Fruit fly (Drosophila melanogaster) whole organism, wandering third instar larva: Measurements from ENCODE around the gene CG10859.

Experiments
- Abd-B ChIP-seq: fragments of >200 bp; optimal IDR thresholded peaks from 2 replicates; lab custom pipeline; 2017; ENCODE audit warnings: missing biosample characterization, missing genetic modification characterization
- CG32264 ChIP-seq: fragments of 200-800 bp; sonication (Bioruptor generic); optimal IDR thresholded peaks from 2 replicates; lab custom pipeline; 2016; ENCODE audit warnings: missing biosample characterization, missing genetic modification characterization
- CG9705 ChIP-seq: fragments of 200-800 bp; sonication (Bioruptor generic); optimal IDR thresholded peaks from 2 replicates; lab custom pipeline; 2018; ENCODE audit warnings: missing biosample characterization, mild to moderate bottlenecking, missing genetic modification characterization
- Dif ChIP-seq: fragments of 200-275, 200-300 bp; sonication (Bioruptor generic); optimal IDR thresholded peaks from 2 replicates; lab custom pipeline; 2018; ENCODE audit warnings: missing biosample characterization, missing genetic modification characterization; ENCODE audit not compliant: partially characterized antibody
- GATAd ChIP-seq: sonication (Bioruptor generic); optimal IDR thresholded peaks from 2 replicates; lab custom pipeline; 2016; ENCODE audit warnings: missing biosample characterization, missing genetic modification characterization
- HLH106 ChIP-seq: fragments of 200-800 bp; optimal IDR thresholded peaks from 3 replicates; lab custom pipeline; 2019; ENCODE audit warnings: missing biosample characterization, mild to moderate bottlenecking, missing genetic modification characterization, moderate library complexity
- Hnf4 ChIP-seq: fragments of 200-800 bp; sonication (Bioruptor generic); optimal IDR thresholded peaks from 2 replicates; lab custom pipeline; 2016; ENCODE audit warnings: missing biosample characterization, mild to moderate bottlenecking, missing genetic modification characterization
- Hr78 ChIP-seq: fragments of >200 bp; optimal IDR thresholded peaks from 2 replicates; lab custom pipeline; 2017; ENCODE audit warnings: missing biosample characterization, missing genetic modification characterization
- Hr83 ChIP-seq: fragments of 200-300 bp; sonication (Bioruptor generic); optimal IDR thresholded peaks from 2 replicates; lab custom pipeline; 2016; ENCODE audit warnings: missing biosample characterization, mild to moderate bottlenecking, missing genetic modification characterization, moderate library complexity; ENCODE audit not compliant: poor library complexity, severe bottlenecking
- Jra ChIP-seq: sonication (Bioruptor generic); optimal IDR thresholded peaks from 2 replicates; lab custom pipeline; 2016; ENCODE audit warnings: missing biosample characterization, missing genetic modification characterization
- Mio ChIP-seq: sonication (Bioruptor generic); optimal IDR thresholded peaks from 2 replicates; lab custom pipeline; 2016; ENCODE audit warnings: missing biosample characterization, missing genetic modification characterization
- Myc ChIP-seq: fragments of >200 bp; optimal IDR thresholded peaks from 2 replicates; lab custom pipeline; 2017
- OdsH ChIP-seq: fragments of 200-800 bp; sonication (Bioruptor generic); optimal IDR thresholded peaks from 2 replicates; lab custom pipeline; 2016; ENCODE audit warnings: missing biosample characterization, mild to moderate bottlenecking, missing genetic modification characterization
- Rel ChIP-seq, 2 experiments: fragments of 200-800 bp; sonication (Bioruptor generic) in 1 of 2; optimal IDR thresholded peaks; 2 replicates in 1 of 2; 3 replicates in 1 of 2; lab custom pipeline; 2016 to 2019; ENCODE audit warnings: mild to moderate bottlenecking in 2 of 2, missing biosample characterization in 2 of 2, missing genetic modification characterization in 2 of 2, moderate library complexity in 1 of 2
- Sp1 ChIP-seq: fragments of 200-800 bp; sonication (Bioruptor generic); optimal IDR thresholded peaks from 3 replicates; lab custom pipeline; 2019; ENCODE audit warnings: missing biosample characterization, mild to moderate bottlenecking, missing genetic modification characterization, moderate library complexity
- Vsx2 ChIP-seq: fragments of 200-300, 225-300 bp; sonication (Bioruptor generic); optimal IDR thresholded peaks from 2 replicates; lab custom pipeline; 2018; ENCODE audit warnings: missing biosample characterization, missing genetic modification characterization; ENCODE audit not compliant: partially characterized antibody
- br ChIP-seq: fragments of 200-800 bp; sonication (Bioruptor generic); optimal IDR thresholded peaks from 2 replicates; lab custom pipeline; 2016; ENCODE audit warnings: missing biosample characterization, missing genetic modification characterization
- dmrt93B ChIP-seq: fragments of 200-800 bp; sonication (Bioruptor generic); optimal IDR thresholded peaks from 2 replicates; lab custom pipeline; 2018; ENCODE audit warnings: missing biosample characterization, mild to moderate bottlenecking, missing genetic modification characterization
- dsf ChIP-seq: sonication (Bioruptor generic); optimal IDR thresholded peaks from 2 replicates; lab custom pipeline; 2016; ENCODE audit warnings: missing biosample characterization, missing genetic modification characterization, borderline replicate concordance
- ey ChIP-seq: fragments of 200-800 bp; sonication (Bioruptor generic); optimal IDR thresholded peaks from 2 replicates; lab custom pipeline; 2016; ENCODE audit warnings: missing biosample characterization, missing genetic modification characterization
- foxo ChIP-seq, 2 experiments: fragments of 200-800 bp; sonication (Bioruptor generic); optimal IDR thresholded peaks; 2 replicates in 1 of 2; 3 replicates in 1 of 2; lab custom pipeline; 2016 to 2017; ENCODE audit warnings: missing biosample characterization in 2 of 2, missing genetic modification characterization in 2 of 2
- fru ChIP-seq: fragments of 200-800 bp; sonication (Bioruptor generic); optimal IDR thresholded peaks from 3 replicates; lab custom pipeline; 2016; ENCODE audit warnings: missing biosample characterization, mild to moderate bottlenecking, missing genetic modification characterization
- h ChIP-seq: fragments of 200-800 bp; sonication (Bioruptor generic); optimal IDR thresholded peaks from 3 replicates; lab custom pipeline; 2016; ENCODE audit warnings: missing biosample characterization, mild to moderate bottlenecking, missing genetic modification characterization
- jim ChIP-seq: fragments of 175-275, 200-325 bp; sonication (Bioruptor generic); optimal IDR thresholded peaks from 2 replicates; lab custom pipeline; 2016; ENCODE audit warnings: missing biosample characterization, mild to moderate bottlenecking, missing genetic modification characterization
- lola ChIP-seq: fragments of >200 bp; optimal IDR thresholded peaks from 2 replicates; lab custom pipeline; 2017; ENCODE audit warnings: missing biosample characterization, missing genetic modification characterization
- pan ChIP-seq: fragments of >200 bp; optimal IDR thresholded peaks from 2 replicates; lab custom pipeline; 2017
- psq ChIP-seq: fragments of 200-800 bp; sonication (Bioruptor generic); optimal IDR thresholded peaks from 3 replicates; lab custom pipeline; 2017; ENCODE audit warnings: missing biosample characterization, mild to moderate bottlenecking, missing genetic modification characterization, moderate library complexity
- rgr ChIP-seq: fragments of 200-800 bp; sonication (Bioruptor generic); optimal IDR thresholded peaks from 3 replicates; lab custom pipeline; 2016; ENCODE audit warnings: missing biosample characterization, mild to moderate bottlenecking, missing genetic modification characterization
- sage ChIP-seq: fragments of 200-800 bp; sonication (Bioruptor generic); optimal IDR thresholded peaks from 2 replicates; lab custom pipeline; 2016; ENCODE audit warnings: missing biosample characterization, mild to moderate bottlenecking, missing genetic modification characterization
- sv ChIP-seq: fragments of 200-800 bp; sonication (Bioruptor generic); optimal IDR thresholded peaks from 3 replicates; lab custom pipeline; 2016; ENCODE audit warnings: missing biosample characterization, missing genetic modification characterization
- tai ChIP-seq: sonication (Bioruptor generic); optimal IDR thresholded peaks from 2 replicates; lab custom pipeline; 2016; ENCODE audit warnings: missing biosample characterization, missing genetic modification characterization
- usp ChIP-seq: fragments of >200 bp; optimal IDR thresholded peaks from 2 replicates; lab custom pipeline; 2017; ENCODE audit warnings: missing biosample characterization, missing genetic modification characterization
- woc ChIP-seq: sonication (Bioruptor generic); optimal IDR thresholded peaks from 2 replicates; lab custom pipeline; 2016; ENCODE audit warnings: missing biosample characterization, mild to moderate bottlenecking, missing genetic modification characterization

Gene CG10859

DNA sequence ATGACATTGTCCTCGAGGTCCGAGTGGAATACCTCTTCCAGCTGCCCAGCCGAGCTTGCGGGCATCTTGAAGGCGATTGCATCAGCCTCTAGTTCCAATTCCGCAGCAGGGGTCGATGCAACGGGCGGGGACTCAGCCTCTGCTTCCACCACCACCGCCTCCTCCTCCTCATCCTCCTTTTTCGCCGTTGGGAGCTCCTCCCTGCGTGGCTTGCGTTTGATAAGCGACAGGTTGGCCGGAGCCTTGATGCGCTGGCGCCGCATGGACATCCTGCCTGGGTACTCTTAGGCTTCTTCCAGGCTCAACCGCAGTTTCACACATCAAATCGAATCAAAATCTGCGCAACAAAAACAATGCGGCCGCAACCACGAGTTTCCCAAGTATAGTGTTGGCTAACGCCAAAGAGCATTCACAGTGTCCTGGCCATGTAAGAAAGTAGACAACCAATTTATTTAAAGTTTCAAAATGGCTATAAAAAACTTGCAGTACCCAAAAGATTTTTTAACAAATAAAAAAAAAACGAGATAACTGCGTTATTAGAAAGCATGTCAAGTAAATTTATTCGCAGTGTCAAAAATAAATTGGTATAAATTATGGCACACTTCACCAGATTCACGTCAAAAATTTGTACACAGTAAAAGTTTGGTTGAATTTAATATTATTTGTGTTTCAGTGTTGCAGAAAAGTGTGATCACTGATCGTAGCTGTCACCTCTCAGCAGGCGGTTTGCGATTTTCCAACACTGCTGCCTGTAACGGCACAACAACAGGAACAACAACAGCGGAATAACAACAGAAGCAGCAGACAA is 24.8 kb downstream of the CG10859 start, which contains the start of the genes Bdp1 and CG6565:
Gene Bdp1 (minus strand): TSS at position 456 of the 808 bp plus-strand sequence.
Gene CG6565 (plus strand): TSS at position 585 of the 808 bp plus-strand sequence.
- peak; percentile 97 for TF ChIP-seq br (GFP tag; lab: Kevin White, UChicago)
- TF ChIP-seq CG32264 (GFP tag; lab: Kevin White, UChicago): peak; percentile 89
- no peak for TF ChIP-seq tai
- peak; percentile 98 for TF ChIP-seq dmrt93B
- peak; percentile 96 for TF ChIP-seq Hnf4 (GFP tag; lab: Kevin White, UChicago)
- TF ChIP-seq sv (GFP tag; lab: Kevin White, UChicago): peak; percentile 99
- peak; percentile 98 for TF ChIP-seq ey (GFP tag; lab: Kevin White, UChicago)
- no peak for TF ChIP-seq Dif (GFP tag; lab: Kevin White, UChicago)
- peak; percentile 96 for TF ChIP-seq dsf (GFP tag; lab: Kevin White, UChicago)
- peak; percentile 96 for TF ChIP-seq CG9705 (GFP tag; lab: Kevin White, UChicago)
- TF ChIP-seq Myc (lab: Kevin White, UChicago): peak; percentile 92
- TF ChIP-seq sage (GFP tag; lab: Kevin White, UChicago): no peak
- peak; percentile 95 for TF ChIP-seq Sp1 (GFP tag; lab: Kevin White, UChicago)
- peak; percentile 97 for TF ChIP-seq rgr (GFP tag; lab: Kevin White, UChicago)
- TF ChIP-seq Rel (GFP tag; optimal IDR thresholded peaks at IDR 0.05; lab: Kevin White, UChicago): no peak
- peak; percentile 69 for TF ChIP-seq Rel (tag; optimal IDR thresholded peaks at IDR 0.05; lab: Kevin White, UChicago)
- TF ChIP-seq foxo (GFP tag; optimal IDR thresholded peaks at IDR 0.05; lab: Kevin White, UChicago): peak; percentile 78 to 98
- peak; percentile 93 for TF ChIP-seq GATAd (GFP tag; lab: Kevin White, UChicago)
- TF ChIP-seq fru: peak; percentile 98
- peak; percentile 98 for TF ChIP-seq Jra (GFP tag; lab: Kevin White, UChicago)
- peak; percentile 96 for TF ChIP-seq HLH106
- peak; percentile 96 for TF ChIP-seq OdsH (GFP tag; lab: Kevin White, UChicago)
- TF ChIP-seq usp (GFP tag; lab: Kevin White, UChicago): no peak
- peak; percentile 94 for TF ChIP-seq psq
- TF ChIP-seq h (GFP tag; lab: Kevin White, UChicago): peak; percentile 98
- TF ChIP-seq Mio (GFP tag; lab: Kevin White, UChicago): peak; percentile 77
- TF ChIP-seq jim (GFP tag; lab: Kevin White, UChicago): peak; percentile 62
- peak; percentile 99 for TF ChIP-seq woc (GFP tag; lab: Kevin White, UChicago)
- TF ChIP-seq lola: no peak
- TF ChIP-seq Hr83 (GFP tag; lab: Kevin White, UChicago): peak; percentile 19
- TF ChIP-seq Abd-B (GFP tag; lab: Kevin White, UChicago): no peak

dm6 chr2L:13370762-13371161 is 27.7 kb downstream of the CG10859 start, which contains the start of gene ND-B22:
Gene ND-B22, minus strand, starts transcription at chr2L:13371110.
- TF ChIP-seq Hnf4 (GFP tag; lab: Kevin White, UChicago) (peak; percentile 80), Hr83 (GFP tag; lab: Kevin White, UChicago) (peak; percentile 86), sv (GFP tag; lab: Kevin White, UChicago) (peak; percentile 26), Myc (lab: Kevin White, UChicago) (no peak), ey (GFP tag; lab: Kevin White, UChicago) (peak; percentile 23), Hr78 (GFP tag; lab: Kevin White, UChicago) (no peak), CG9705 (GFP tag; lab: Kevin White, UChicago) (peak; percentile 42), OdsH (GFP tag; lab: Kevin White, UChicago) (peak; percentile 28), sage (GFP tag; lab: Kevin White, UChicago) (peak; percentile 50), woc (GFP tag; lab: Kevin White, UChicago) (peak; percentile 19), rgr (GFP tag; lab: Kevin White, UChicago) (peak; percentile 75), br (GFP tag; lab: Kevin White, UChicago) (peak; percentile 40), foxo (GFP tag; optimal IDR thresholded peaks at IDR 0.05; lab: Kevin White, UChicago) (peak in 1 of 2 experiments; percentile 65), Abd-B (GFP tag; lab: Kevin White, UChicago) (no peak), fru (peak; percentile 30), Sp1 (GFP tag; lab: Kevin White, UChicago) (peak; percentile 28), Jra (GFP tag; lab: Kevin White, UChicago) (peak; percentile 47), dsf (GFP tag; lab: Kevin White, UChicago) (peak; percentile 19), dmrt93B (no peak), pan (no peak), HLH106 (peak; percentile 46), Vsx2 (GFP tag; lab: Kevin White, UChicago) (no peak), h (GFP tag; lab: Kevin White, UChicago) (peak; percentile 69), GATAd (GFP tag; lab: Kevin White, UChicago) (peak; percentile 16), psq (peak; percentile 29), Rel (GFP tag; optimal IDR thresholded peaks at IDR 0.05; lab: Kevin White, UChicago) (no peak), Rel (tag; optimal IDR thresholded peaks at IDR 0.05; lab: Kevin White, UChicago) (no peak)
